Fruit fly (Drosophila melanogaster): Measurements from ENCODE around the gene jigr1.

The jigr1 gene

DNA sequence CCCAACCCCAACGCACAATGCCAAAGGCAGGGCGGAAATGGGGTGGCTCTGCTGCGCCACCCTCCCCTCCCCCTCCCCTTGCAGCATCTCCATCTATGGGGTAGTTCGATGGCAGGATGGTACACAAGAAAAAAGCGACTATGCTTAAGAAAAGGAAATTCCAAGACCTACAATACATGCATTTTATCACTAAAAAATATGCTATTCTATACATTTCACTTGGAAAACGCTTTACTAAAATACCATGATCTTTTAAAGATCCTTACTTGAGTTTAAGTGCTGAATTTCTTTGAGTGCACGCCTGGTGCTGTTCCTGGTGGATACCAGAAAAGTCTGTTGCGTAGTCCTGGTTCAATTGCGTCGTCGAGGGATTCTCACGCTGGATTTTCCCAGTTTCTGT, 6.6 kb upstream of the jigr1 start:
- peak; percentile 80 for TF ChIP-seq Eip78C (GFP tag)
- TF ChIP-seq acj6 (GFP tag; optimal IDR thresholded peaks at IDR 0.05) = peak; percentile 18
- no peak for TF ChIP-seq Eip75B (GFP tag; optimal IDR thresholded peaks at IDR 0.05)
- TF ChIP-seq Hr39 (GFP tag; optimal IDR thresholded peaks at IDR 0.05) = peak; percentile 43
- TF ChIP-seq Met (GFP tag; optimal IDR thresholded peaks at IDR 0.05) = peak; percentile 46
- no peak for TF ChIP-seq Blimp-1 (GFP tag; optimal IDR thresholded peaks at IDR 0.05)
- peak; percentile 14 for TF ChIP-seq CG7368 (GFP tag; optimal IDR thresholded peaks at IDR 0.05)
- no peak for TF ChIP-seq Sox14 (GFP tag; optimal IDR thresholded peaks at IDR 0.05)
- TF ChIP-seq dsx (GFP tag; optimal IDR thresholded peaks at IDR 0.05; ENCODE audit: poor library complexity, severe bottlenecking) = no peak
- peak; percentile 17 for TF ChIP-seq CG11762 (GFP tag; optimal IDR thresholded peaks at IDR 0.05; ENCODE audit: insufficient read depth)
- no peak for TF ChIP-seq CG8119 (GFP tag; IDR thresholded peaks at IDR 0.05)
- TF ChIP-seq CG10631 (GFP tag; optimal IDR thresholded peaks at IDR 0.05) = no peak
- TF ChIP-seq Hr38 (GFP tag; optimal IDR thresholded peaks at IDR 0.05) = no peak
- peak; percentile 19 for TF ChIP-seq CG10669 (GFP tag; optimal IDR thresholded peaks at IDR 0.05)
- no peak for TF ChIP-seq CG6808 (GFP tag; optimal IDR thresholded peaks at IDR 0.05)
- no peak for TF ChIP-seq Eip93F (GFP tag; optimal IDR thresholded peaks at IDR 0.05)
- peak; percentile 18 for TF ChIP-seq Sox15 (GFP tag; optimal IDR thresholded peaks at IDR 0.05)
- TF ChIP-seq esn (GFP tag; optimal IDR thresholded peaks at IDR 0.05) = peak; percentile 55
- TF ChIP-seq topi (GFP tag; optimal IDR thresholded peaks at IDR 0.05) = peak; percentile 45
- TF ChIP-seq CG3032 (tag; optimal IDR thresholded peaks at IDR 0.05) = peak; percentile 33
- no peak for TF ChIP-seq OdsH (GFP tag; optimal IDR thresholded peaks at IDR 0.05)
- TF ChIP-seq CG6276 (GFP tag; optimal IDR thresholded peaks at IDR 0.05) = no peak
- TF ChIP-seq CG1621 (tag; optimal IDR thresholded peaks at IDR 0.05) = no peak
- peak; percentile 5 to 49 for TF ChIP-seq ss (GFP tag; optimal IDR thresholded peaks at IDR 0.05)
- no peak for TF ChIP-seq CG16779 (tag; optimal IDR thresholded peaks at IDR 0.05)
- TF ChIP-seq CG8632 (GFP tag; optimal IDR thresholded peaks at IDR 0.05) = no peak
- TF ChIP-seq dac (GFP tag; optimal IDR thresholded peaks at IDR 0.05) = no peak
- peak; percentile 37 for TF ChIP-seq Sox102F (GFP tag; optimal IDR thresholded peaks at IDR 0.05)
- TF ChIP-seq Ets96B (tag; optimal IDR thresholded peaks at IDR 0.05) = peak; percentile 15
- TF ChIP-seq fkh (GFP tag; optimal IDR thresholded peaks at IDR 0.05) = no peak
- TF ChIP-seq Smox (GFP tag; optimal IDR thresholded peaks at IDR 0.05) = peak; percentile 45
- TF ChIP-seq CG6792 (GFP tag; optimal IDR thresholded peaks at IDR 0.05) = peak; percentile 47
- TF ChIP-seq fd85E (GFP tag; optimal IDR thresholded peaks at IDR 0.05) = no peak
- no peak for TF ChIP-seq eg (GFP tag; IDR thresholded peaks at IDR 0.05)
- no peak for TF ChIP-seq CG8319 (GFP tag; optimal IDR thresholded peaks at IDR 0.05)
- no peak for TF ChIP-seq Lpt (GFP tag; optimal IDR thresholded peaks at IDR 0.05)
- peak; percentile 48 for TF ChIP-seq cyc (GFP tag; optimal IDR thresholded peaks at IDR 0.05)
- no peak for TF ChIP-seq CG6854 (GFP tag; optimal IDR thresholded peaks at IDR 0.05)
- TF ChIP-seq CG31627 (GFP tag; optimal IDR thresholded peaks at IDR 0.05) = peak; percentile 33
- peak; percentile 18 for TF ChIP-seq spab (GFP tag; optimal IDR thresholded peaks at IDR 0.05)
- peak; percentile 55 for TF ChIP-seq svp (GFP tag)
- no peak for TF ChIP-seq Gug (GFP tag; IDR thresholded peaks at IDR 0.05)
- peak; percentile 55 for TF ChIP-seq lz (GFP tag; optimal IDR thresholded peaks at IDR 0.05)
- no peak for TF ChIP-seq CG9139 (GFP tag; optimal IDR thresholded peaks at IDR 0.05)
- TF ChIP-seq pdm3 (GFP tag; optimal IDR thresholded peaks at IDR 0.05) = no peak
- no peak for TF ChIP-seq CG34406 (GFP tag; optimal IDR thresholded peaks at IDR 0.05)
- peak; percentile 15 for TF ChIP-seq CG3919 (GFP tag; optimal IDR thresholded peaks at IDR 0.05)
- TF ChIP-seq CG6163 (GFP tag; IDR thresholded peaks at IDR 0.05) = peak; percentile 25; the same call in 1 of the 3 replicates
- peak; percentile 33 for TF ChIP-seq CG11902 (GFP tag; optimal IDR thresholded peaks at IDR 0.05)
- no peak for TF ChIP-seq Hr4 (GFP tag; optimal IDR thresholded peaks at IDR 0.05)
- no peak for TF ChIP-seq salr (GFP tag; optimal IDR thresholded peaks at IDR 0.05)
- no peak for TF ChIP-seq CG15336 (GFP tag; IDR thresholded peaks at IDR 0.05)
- TF ChIP-seq CG32006 (GFP tag; optimal IDR thresholded peaks at IDR 0.05) = no peak
